Worm (Caenorhabditis elegans) whole organism, young adult: ENCODE measurements around the gene str-140.
A peak's percentile ranks its signal among the peaks of the same experiment; 100 is the strongest.

Experiments
- B0336.3 ChIP-seq: fragments of 200-800 bp; sonication (Bioruptor generic); IDR thresholded peaks from 2 replicates; pipeline ENCODE4 v1.3.6; 2022; ENCODE audit warnings: missing genetic modification characterization, missing compliant biosample characterization
- C06A6.2 ChIP-seq: fragments of 200-800 bp; sonication (Bioruptor generic); conservative IDR thresholded peaks from 2 replicates; pipeline ENCODE4 v1.3.6; 2022; ENCODE audit warnings: missing genetic modification characterization, missing compliant biosample characterization
- D2030.7 ChIP-seq: fragments of 200-800 bp; sonication (Bioruptor generic); IDR thresholded peaks from 2 replicates; pipeline ENCODE4 v1.3.6; 2022; ENCODE audit warnings: missing genetic modification reagents, missing genetic modification characterization, missing compliant biosample characterization
- F39B2.1 ChIP-seq: fragments of 200-800 bp; sonication (Bioruptor generic); IDR thresholded peaks from 2 replicates; pipeline ENCODE4 v1.3.6; 2022; ENCODE audit warnings: missing genetic modification reagents, missing genetic modification characterization, missing compliant biosample characterization
- F52B5.7 ChIP-seq: sonication (generic microtip); optimal IDR thresholded peaks from 2 replicates; lab custom pipeline; 2016; ENCODE audit warnings: mild to moderate bottlenecking, missing genetic modification characterization, missing compliant biosample characterization
- K11D2.4 ChIP-seq: fragments of 200-800 bp; sonication (Bioruptor generic); IDR thresholded peaks from 2 replicates; pipeline ENCODE4 v1.3.6; 2022; ENCODE audit warnings: missing genetic modification reagents, missing genetic modification characterization, missing compliant biosample characterization
- Y56A3A.18 ChIP-seq: fragments of 200-800 bp; sonication (Bioruptor generic); IDR thresholded peaks from 2 replicates; pipeline ENCODE4 v1.3.6; 2022; ENCODE audit warnings: missing genetic modification reagents, missing genetic modification characterization, missing compliant biosample characterization
- akir-1 ChIP-seq: fragments of 200-800 bp; sonication (Bioruptor generic); optimal IDR thresholded peaks from 2 replicates; lab custom pipeline; 2018; ENCODE audit warnings: mild to moderate bottlenecking, missing genetic modification characterization, moderate library complexity, missing compliant biosample characterization
- ama-1 ChIP-seq, 3 experiments: fragments of 150-350 bp in 1 of 3; sonication (generic microtip) in 2 of 3; optimal IDR thresholded peaks; 2 replicates each; lab custom pipeline; 2014 to 2018; ENCODE audit warnings: missing biosample characterization in 2 of 3, missing genetic modification characterization in 2 of 3, missing genetic modification reagents in 2 of 3
- aptf-3 ChIP-seq: fragments of 200-800 bp; sonication (Bioruptor generic); IDR thresholded peaks from 2 replicates; pipeline ENCODE4 v1.3.6; 2022; ENCODE audit warnings: missing genetic modification characterization, missing compliant biosample characterization
- ccch-3 ChIP-seq: fragments of 200-800 bp; sonication (Bioruptor generic); optimal IDR thresholded peaks from 2 replicates; lab custom pipeline; 2018; ENCODE audit warnings: mild to moderate bottlenecking, missing genetic modification characterization, missing compliant biosample characterization
- cebp-1 ChIP-seq, 2 experiments: fragments of 200-800 bp in 1 of 2; sonication (Bioruptor generic) in 1 of 2; sonication (generic microtip) in 1 of 2; IDR thresholded peaks in 1 of 2; optimal IDR thresholded peaks in 1 of 2; 2 replicates each; pipeline versions ENCODE4 v1.3.6 to Lab custom; 2017 to 2022; ENCODE audit warnings: missing compliant biosample characterization in 2 of 2, missing genetic modification characterization in 2 of 2, mild to moderate bottlenecking in 1 of 2, missing genetic modification reagents in 1 of 2, moderate library complexity in 1 of 2
- cebp-2 ChIP-seq: fragments of 200-800 bp; sonication (Bioruptor generic); IDR thresholded peaks from 2 replicates; pipeline ENCODE4 v1.3.6; 2022; ENCODE audit warnings: missing genetic modification characterization, missing compliant biosample characterization
- ceh-100 ChIP-seq: fragments of 200-800 bp; sonication (Bioruptor generic); IDR thresholded peaks from 2 replicates; pipeline ENCODE4 v1.3.6; 2022; ENCODE audit warnings: missing genetic modification reagents, missing genetic modification characterization, missing compliant biosample characterization
- ceh-40 ChIP-seq: fragments of 200-800 bp; sonication (Bioruptor generic); IDR thresholded peaks from 2 replicates; pipeline ENCODE4 v1.3.6; 2022; ENCODE audit warnings: missing genetic modification characterization, missing compliant biosample characterization
- ceh-91 ChIP-seq: fragments of 200-800 bp; sonication (Bioruptor generic); IDR thresholded peaks from 2 replicates; pipeline ENCODE4 v1.3.6; 2022; ENCODE audit warnings: missing genetic modification reagents, missing genetic modification characterization, missing compliant biosample characterization
- die-1 ChIP-seq: sonication (generic microtip); optimal IDR thresholded peaks from 2 replicates; lab custom pipeline; 2016; ENCODE audit warnings: missing genotype, mild to moderate bottlenecking, missing genetic modification characterization, missing compliant biosample characterization
- dox-1 ChIP-seq: fragments of 200-800 bp; sonication (Bioruptor generic); IDR thresholded peaks from 2 replicates; pipeline ENCODE4 v1.3.6; 2022; ENCODE audit warnings: missing genetic modification reagents, missing genetic modification characterization, missing compliant biosample characterization
- dpl-1 ChIP-seq: fragments of 150-350 bp; optimal IDR thresholded peaks from 2 replicates; lab custom pipeline; 2014; ENCODE audit warnings: missing biosample characterization, missing genetic modification reagents, missing genetic modification characterization
- egl-44 ChIP-seq: fragments of 200-800 bp; sonication (Bioruptor generic); IDR thresholded peaks from 2 replicates; pipeline ENCODE4 v1.3.6; 2022; ENCODE audit warnings: missing genetic modification reagents, missing genetic modification characterization, missing compliant biosample characterization
- fkh-3 ChIP-seq: sonication (generic microtip); optimal IDR thresholded peaks from 2 replicates; lab custom pipeline; 2016; ENCODE audit warnings: mild to moderate bottlenecking, missing genetic modification characterization, missing compliant biosample characterization
- let-526 ChIP-seq: fragments of 200-800 bp; sonication (Bioruptor generic); IDR thresholded peaks from 2 replicates; pipeline ENCODE4 v1.3.6; 2022; ENCODE audit warnings: missing genetic modification reagents, missing genetic modification characterization, missing compliant biosample characterization
- lin-54 ChIP-seq: fragments of 200-800 bp; sonication (Bioruptor generic); optimal IDR thresholded peaks from 2 replicates; lab custom pipeline; 2018; ENCODE audit warnings: mild to moderate bottlenecking, missing genetic modification characterization, missing compliant biosample characterization
- lir-1 ChIP-seq: fragments of 200-800 bp; sonication (Bioruptor generic); conservative IDR thresholded peaks from 2 replicates; pipeline ENCODE4 v1.3.6; 2022; ENCODE audit warnings: missing genetic modification reagents, missing genetic modification characterization, missing compliant biosample characterization
- lsy-27 ChIP-seq: sonication (generic microtip); optimal IDR thresholded peaks from 2 replicates; lab custom pipeline; 2017; ENCODE audit warnings: missing genetic modification characterization, mild to moderate bottlenecking, missing compliant biosample characterization, antibody characterized with exemption, missing genotype, borderline replicate concordance; ENCODE audit not compliant: insufficient read depth
- nhr-90 ChIP-seq: sonication (generic microtip); optimal IDR thresholded peaks from 2 replicates; lab custom pipeline; 2016; ENCODE audit warnings: missing genotype, mild to moderate bottlenecking, missing genetic modification characterization, missing compliant biosample characterization
- pha-4 ChIP-seq: fragments of 150-350 bp; sonication (generic microtip); optimal IDR thresholded peaks from 2 replicates; lab custom pipeline; 2014; ENCODE audit warnings: missing biosample characterization, missing genetic modification reagents, missing genetic modification characterization
- rcor-1 ChIP-seq: fragments of 200-800 bp; sonication (Bioruptor generic); IDR thresholded peaks from 2 replicates; pipeline ENCODE4 v1.3.6; 2022; ENCODE audit warnings: missing genetic modification reagents, missing genetic modification characterization, missing compliant biosample characterization
- sdz-38 ChIP-seq: sonication (generic microtip); optimal IDR thresholded peaks from 2 replicates; lab custom pipeline; 2016; ENCODE audit warnings: missing genotype, missing genetic modification characterization, missing compliant biosample characterization
- snpc-1.3 ChIP-seq: sonication (generic microtip); optimal IDR thresholded peaks from 2 replicates; lab custom pipeline; 2017; ENCODE audit warnings: missing genetic modification characterization, mild to moderate bottlenecking, missing compliant biosample characterization, antibody characterized with exemption, moderate library complexity, missing genotype, missing genetic modification reagents; ENCODE audit not compliant: insufficient read depth
- snpc-3.4 ChIP-seq: sonication (generic microtip); optimal IDR thresholded peaks from 2 replicates; lab custom pipeline; 2017; ENCODE audit warnings: missing genetic modification characterization, mild to moderate bottlenecking, missing compliant biosample characterization, antibody characterized with exemption, moderate library complexity, missing genotype, missing genetic modification reagents
- snpc-4 ChIP-seq, 5 experiments: fragments of 150-350 bp in 1 of 5; sonication (generic microtip) in 4 of 5; optimal IDR thresholded peaks; 2 replicates each; lab custom pipeline; 2014 to 2018; ENCODE audit warnings: missing genetic modification characterization in 5 of 5, missing biosample characterization in 3 of 5, antibody characterized with exemption in 2 of 5, mild to moderate bottlenecking in 2 of 5, missing compliant biosample characterization in 2 of 5, missing genotype in 2 of 5, moderate library complexity in 2 of 5, missing genetic modification reagents in 1 of 5
- somi-1 ChIP-seq: fragments of 200-800 bp; sonication (Bioruptor generic); optimal IDR thresholded peaks from 2 replicates; lab custom pipeline; 2018; ENCODE audit warnings: mild to moderate bottlenecking, missing genetic modification characterization, missing compliant biosample characterization
- sptf-2 ChIP-seq: fragments of 200-800 bp; sonication (Bioruptor generic); optimal IDR thresholded peaks from 2 replicates; lab custom pipeline; 2018; ENCODE audit warnings: mild to moderate bottlenecking, missing genetic modification characterization, missing compliant biosample characterization
- unc-130 ChIP-seq: sonication (generic microtip); optimal IDR thresholded peaks from 2 replicates; lab custom pipeline; 2016; ENCODE audit warnings: missing genetic modification reagents, missing genetic modification characterization, missing compliant biosample characterization
- unc-62 ChIP-seq: fragments of 150-350 bp; optimal IDR thresholded peaks from 2 replicates; lab custom pipeline; 2014; ENCODE audit warnings: missing biosample characterization, missing genetic modification reagents, missing genetic modification characterization

Gene str-140

DNA sequence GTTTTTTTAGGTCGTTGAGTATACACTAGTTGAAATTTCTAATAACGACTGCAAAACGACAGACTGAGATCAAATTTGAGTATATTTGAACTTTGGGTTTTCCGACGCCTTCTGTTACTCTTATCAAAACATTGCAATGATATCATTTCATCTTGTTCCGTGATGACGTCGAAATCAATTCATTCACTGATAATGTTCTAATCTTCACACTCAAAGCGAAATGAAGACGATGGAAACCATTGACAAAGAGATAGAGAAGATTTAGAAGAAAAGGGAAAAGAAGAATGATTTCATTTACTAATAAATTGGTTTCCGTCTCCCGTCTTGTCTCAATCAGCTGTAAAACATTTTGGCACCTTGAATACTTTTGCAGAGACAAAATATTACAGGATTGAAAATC lies 5.5 kb upstream of the str-140 start:
- peak; percentile 15 for TF ChIP-seq somi-1
- TF ChIP-seq aptf-3 (GFP tag; lab: Robert Waterston, UW) = no peak

DNA sequence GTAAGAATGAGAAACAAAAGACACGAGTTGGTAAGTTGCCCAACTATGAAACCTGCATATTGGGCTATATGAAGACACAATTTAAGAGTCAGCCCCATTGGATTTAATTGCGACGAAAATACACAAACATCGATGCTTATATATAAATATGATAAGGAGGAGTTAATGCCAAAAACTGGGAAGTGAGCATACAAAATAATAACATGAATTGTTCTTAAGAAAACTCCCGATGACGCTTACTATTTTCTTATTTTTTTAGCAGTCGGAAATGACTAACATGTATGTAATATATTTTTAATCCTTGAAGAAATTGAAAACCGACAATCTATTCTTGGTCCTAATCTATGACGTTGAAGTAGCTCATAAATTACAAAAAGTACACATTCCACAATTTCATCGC lies 4.3 kb upstream of the str-140 start, which contains the start of gene str-144:
str-144 (minus strand) TSS at position 101 of the 400 bp plus-strand sequence.
- TF ChIP-seq ceh-40 (GFP tag; lab: Robert Waterston, UW) = no peak
- TF ChIP-seq dox-1 (GFP tag; lab: Robert Waterston, UW) = no peak
- TF ChIP-seq unc-62 (GFP tag; lab: Kevin White, UChicago) = no peak
- no peak for TF ChIP-seq F52B5.7 (tag; lab: Kevin White, UChicago)
- no peak for TF ChIP-seq F39B2.1 (GFP tag; lab: Robert Waterston, UW)
- TF ChIP-seq K11D2.4 (GFP tag; lab: Robert Waterston, UW) = no peak
- no peak for TF ChIP-seq snpc-3.4 (tag; lab: Kevin White, UChicago)
- TF ChIP-seq nhr-90 (tag; lab: Kevin White, UChicago) = no peak
- TF ChIP-seq die-1 (tag; lab: Kevin White, UChicago) = no peak
- TF ChIP-seq ceh-100 (GFP tag; lab: Robert Waterston, UW) = no peak
- no peak for TF ChIP-seq ceh-91 (GFP tag; lab: Robert Waterston, UW)
- TF ChIP-seq lir-1 (GFP tag; lab: Robert Waterston, UW) = no peak
- no peak for TF ChIP-seq lin-54 (GFP tag; lab: Kevin White, UChicago)
- TF ChIP-seq lsy-27 (tag; lab: Kevin White, UChicago) = no peak
- no peak for TF ChIP-seq fkh-3

DNA sequence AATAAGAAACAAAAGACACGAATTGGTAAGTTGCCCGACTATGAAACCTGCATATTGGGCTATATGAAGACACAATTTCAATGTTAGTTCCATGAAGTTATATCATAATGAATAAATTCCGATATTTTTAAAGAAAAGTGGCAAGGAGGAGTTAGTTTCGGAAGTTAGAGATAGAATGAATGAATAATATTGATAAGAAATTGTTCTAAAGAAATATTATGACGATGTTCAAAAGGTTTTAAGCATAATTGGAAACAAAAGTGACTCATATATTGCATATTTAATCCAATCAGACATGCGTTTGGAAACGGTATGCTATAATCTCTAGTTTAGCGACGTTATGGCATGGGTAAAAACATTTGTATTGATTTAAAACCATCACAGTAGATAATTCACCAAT lies 1.9 kb upstream of the str-140 start, which contains the start of gene str-143:
str-143 (minus strand) TSS at position 101 of the 400 bp plus-strand sequence.
- TF ChIP-seq nhr-90 (tag; lab: Kevin White, UChicago) (no peak), egl-44 (GFP tag; lab: Robert Waterston, UW) (no peak), cebp-2 (GFP tag; lab: Robert Waterston, UW) (no peak), Y56A3A.18 (GFP tag; lab: Robert Waterston, UW) (no peak), snpc-4 (GFP tag; optimal IDR thresholded peaks at IDR 0.05; lab: Kevin White, UChicago) (no peak), snpc-4 (tag; optimal IDR thresholded peaks at IDR 0.05; lab: Kevin White, UChicago) (no peak)

DNA sequence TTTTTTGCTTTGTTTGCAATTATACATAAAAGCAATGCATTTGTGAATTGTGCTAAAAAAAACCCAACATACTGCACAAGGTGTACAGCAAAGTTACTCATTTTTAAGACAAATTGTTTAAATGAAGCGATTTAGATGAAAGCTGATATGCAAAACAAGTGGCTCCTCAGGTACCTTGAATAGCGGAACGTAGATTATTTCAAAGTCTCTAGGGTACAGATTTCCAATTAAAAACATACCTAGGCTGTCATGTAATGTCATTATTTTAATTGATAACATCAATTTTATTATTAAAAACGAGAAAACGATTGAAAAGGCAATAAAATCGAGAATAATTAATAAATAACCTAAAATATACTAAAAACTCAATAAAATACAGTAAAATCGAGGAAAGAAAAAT lies 5.6 kb downstream of the str-140 start, which contains the start of gene str-139:
str-139 (minus strand) TSS at position 101 of the 400 bp plus-strand sequence.
- TF ChIP-seq C06A6.2 (GFP tag; lab: Robert Waterston, UW) (no peak), sdz-38 (tag; lab: Kevin White, UChicago) (no peak), cebp-1 (GFP tag; IDR thresholded peaks at IDR 0.05; lab: Robert Waterston, UW) (no peak), cebp-1 (tag; optimal IDR thresholded peaks at IDR 0.05; lab: Kevin White, UChicago) (no peak), ceh-91 (GFP tag; lab: Robert Waterston, UW) (no peak), D2030.7 (GFP tag; lab: Robert Waterston, UW) (no peak), die-1 (tag; lab: Kevin White, UChicago) (no peak), snpc-1.3 (tag; lab: Kevin White, UChicago) (no peak), ccch-3 (no peak), akir-1 (GFP tag; lab: Kevin White, UChicago) (no peak), pha-4 (tag; lab: Kevin White, UChicago) (no peak), ama-1 (optimal IDR thresholded peaks at IDR 0.05; lab: Kevin White, UChicago) (no peak), ama-1 (GFP tag; optimal IDR thresholded peaks at IDR 0.05; lab: Kevin White, UChicago) (no peak), B0336.3 (GFP tag; lab: Robert Waterston, UW) (no peak), rcor-1 (GFP tag; lab: Robert Waterston, UW) (no peak), sptf-2 (GFP tag; lab: Kevin White, UChicago) (no peak), unc-130 (GFP tag; lab: Kevin White, UChicago) (no peak), let-526 (GFP tag; lab: Robert Waterston, UW) (no peak), dpl-1 (no peak), F39B2.1 (GFP tag; lab: Robert Waterston, UW) (no peak)
